Fruit fly (Drosophila melanogaster): ENCODE data around the gene robo3.

The robo3 gene

dm6 chr2L:1346034-1346433 is 89.8 kb downstream of the robo3 start:
- TF ChIP-seq Pif1A (GFP tag; optimal IDR thresholded peaks at IDR 0.05) (no peak), gl (tag; optimal IDR thresholded peaks at IDR 0.05) (no peak), CG13204 (GFP tag; optimal IDR thresholded peaks at IDR 0.05) (no peak), CG14655 (GFP tag; optimal IDR thresholded peaks at IDR 0.05) (no peak), Ets98B (GFP tag; IDR thresholded peaks at IDR 0.05) (no peak), fd96Ca (GFP tag; IDR thresholded peaks at IDR 0.05) (no peak), CG4496 (GFP tag; IDR thresholded peaks at IDR 0.05) (no peak), Pif1B (GFP tag; optimal IDR thresholded peaks at IDR 0.05) (no peak), CG12605 (GFP tag; IDR thresholded peaks at IDR 0.05) (no peak), CG10348 (GFP tag; IDR thresholded peaks at IDR 0.05) (no peak), Snoo (tag; optimal IDR thresholded peaks at IDR 0.05) (no peak), CG8301 (tag; optimal IDR thresholded peaks at IDR 0.05) (no peak), CG17806 (tag; optimal IDR thresholded peaks at IDR 0.05) (no peak)

Measured in whole organism, pupa.